Worm (Caenorhabditis elegans): ENCODE measurements around the gene sly-1.

Gene sly-1

ce11 chrIII:10519615-10520014, 12.8 kb downstream of the sly-1 start:
- no peak for TF ChIP-seq efl-1 (optimal IDR thresholded peaks at IDR 0.05)
- peak in 1 of 2 experiments; percentile 73 for TF ChIP-seq efl-1 (GFP tag; optimal IDR thresholded peaks at IDR 0.05 in 1 of 2)
- no peak for TF ChIP-seq ama-1 (optimal IDR thresholded peaks at IDR 0.05)

ce11 chrIII:10520523-10520922, 13.7 kb downstream of the sly-1 start, which contains the start of gene unc-49:
Gene unc-49, plus strand, starts transcription at chrIII:10520762.
- no peak for TF ChIP-seq ceh-63 (GFP tag; optimal IDR thresholded peaks at IDR 0.05)
- TF ChIP-seq rnt-1 (tag; optimal IDR thresholded peaks at IDR 0.05): peak; percentile 34
- TF ChIP-seq snpc-4 (tag; optimal IDR thresholded peaks at IDR 0.05): no peak
- no peak for TF ChIP-seq aly-2 (tag; optimal IDR thresholded peaks at IDR 0.05)
- TF ChIP-seq nhr-71 (tag; optimal IDR thresholded peaks at IDR 0.05): peak; percentile 28
- no peak for TF ChIP-seq zag-1 (tag; optimal IDR thresholded peaks at IDR 0.05)
- TF ChIP-seq lin-14 (GFP tag; optimal IDR thresholded peaks at IDR 0.05): peak; percentile 73
- TF ChIP-seq snu-23 (GFP tag; optimal IDR thresholded peaks at IDR 0.05): peak; percentile 18
- peak; percentile 1 for TF ChIP-seq nhr-20 (tag; optimal IDR thresholded peaks at IDR 0.05)

- TF ChIP-seq fkh-8 (tag; optimal IDR thresholded peaks at IDR 0.05) (no peak), lin-39 (tag; optimal IDR thresholded peaks at IDR 0.05) (no peak), ztf-4 (tag; optimal IDR thresholded peaks at IDR 0.05) (no peak), unc-86 (tag; optimal IDR thresholded peaks at IDR 0.05) (no peak), elt-2 (tag; optimal IDR thresholded peaks at IDR 0.05) (no peak), nhr-71 (tag; optimal IDR thresholded peaks at IDR 0.05) (no peak), elt-3 (tag; optimal IDR thresholded peaks at IDR 0.05) (no peak), fos-1 (tag; optimal IDR thresholded peaks at IDR 0.05) (no peak), blmp-1 (tag; optimal IDR thresholded peaks at IDR 0.05) (no peak), rnt-1 (tag; optimal IDR thresholded peaks at IDR 0.05) (no peak), lin-35 (GFP tag; optimal IDR thresholded peaks at IDR 0.05) (no peak), unc-30 (tag; optimal IDR thresholded peaks at IDR 0.05) (no peak), unc-62 (GFP tag; optimal IDR thresholded peaks at IDR 0.05) (no peak)
Measured at ce11 chrIII:10521219-10521618, 14.4 kb downstream of the sly-1 start.

ce11 chrIII:10523025-10523424, 16.2 kb downstream of the sly-1 start:
- TF ChIP-seq nhr-85 (tag): no peak
- no peak for TF ChIP-seq alr-1 (tag; optimal IDR thresholded peaks at IDR 0.05; ENCODE audit: borderline replicate concordance)
- no peak for TF ChIP-seq fkh-8 (tag; optimal IDR thresholded peaks at IDR 0.05)
- no peak for TF ChIP-seq rnt-1 (tag; optimal IDR thresholded peaks at IDR 0.05)
- TF ChIP-seq zip-4 (GFP tag; optimal IDR thresholded peaks at IDR 0.05): no peak
- TF ChIP-seq hpl-2 (GFP tag; optimal IDR thresholded peaks at IDR 0.05): no peak
- no peak for TF ChIP-seq tbx-2 (tag; optimal IDR thresholded peaks at IDR 0.05)
- no peak for TF ChIP-seq Y116A8C.19 (tag; optimal IDR thresholded peaks at IDR 0.05; ENCODE audit: borderline replicate concordance)
- no peak for TF ChIP-seq irx-1 (tag; optimal IDR thresholded peaks at IDR 0.05)
- no peak for TF ChIP-seq sptf-1 (tag; optimal IDR thresholded peaks at IDR 0.05)
- no peak for TF ChIP-seq ces-1 (GFP tag; optimal IDR thresholded peaks at IDR 0.05)
- no peak for TF ChIP-seq pax-3 (tag; optimal IDR thresholded peaks at IDR 0.05)
- no peak for TF ChIP-seq sup-37 (GFP tag; optimal IDR thresholded peaks at IDR 0.05)
- no peak for TF ChIP-seq nhr-77 (tag; optimal IDR thresholded peaks at IDR 0.05)

ce11 chrIII:10524823-10525222, 18.0 kb downstream of the sly-1 start:
- TF ChIP-seq lin-14 (GFP tag; optimal IDR thresholded peaks at IDR 0.05) (no peak), F16B12.6 (tag; optimal IDR thresholded peaks at IDR 0.05) (no peak), ceh-63 (GFP tag; optimal IDR thresholded peaks at IDR 0.05) (no peak), snpc-4 (tag; optimal IDR thresholded peaks at IDR 0.05) (no peak), hlh-4 (tag; optimal IDR thresholded peaks at IDR 0.05) (no peak), pag-3 (tag; optimal IDR thresholded peaks at IDR 0.05; ENCODE audit: borderline replicate concordance, insufficient read depth) (no peak), nhr-19 (GFP tag; conservative IDR thresholded peaks at IDR 0.05) (no peak), lir-3 (tag; optimal IDR thresholded peaks at IDR 0.05; ENCODE audit: poor library complexity) (no peak), ceh-88 (GFP tag; IDR thresholded peaks at IDR 0.05) (no peak)

Measured in whole organism, L1 larva.